Worm (Caenorhabditis elegans): Measurements from ENCODE around the gene fut-3.

- no peak for TF ChIP-seq ama-1 (optimal IDR thresholded peaks at IDR 0.05)
- no peak for TF ChIP-seq F13C5.2 (tag; optimal IDR thresholded peaks at IDR 0.05)
- no peak for TF ChIP-seq ceh-13 (GFP tag; optimal IDR thresholded peaks at IDR 0.05)
- no peak for TF ChIP-seq ceh-36 (tag; optimal IDR thresholded peaks at IDR 0.05)
- TF ChIP-seq scrt-1 (GFP tag; IDR thresholded peaks at IDR 0.05): no peak
- no peak for TF ChIP-seq B0310.2 (tag; optimal IDR thresholded peaks at IDR 0.05)
- no peak for TF ChIP-seq sea-1 (GFP tag; conservative IDR thresholded peaks at IDR 0.05)
- TF ChIP-seq ets-7 (tag; optimal IDR thresholded peaks at IDR 0.05): no peak
- TF ChIP-seq flt-1 (GFP tag; IDR thresholded peaks at IDR 0.05): no peak
- TF ChIP-seq tbx-11 (GFP tag; IDR thresholded peaks at IDR 0.05): no peak
- no peak for TF ChIP-seq aly-1 (tag; optimal IDR thresholded peaks at IDR 0.05)
Observed at ce11 chrII:5638059-5638458, 21.5 kb downstream of the fut-3 start, which contains the start of gene F59E12.3.
